Worm (Caenorhabditis elegans) whole organism, L4 larva: ENCODE results near the gene sre-50.
A peak's percentile ranks its signal among the peaks of the same experiment; 100 is the strongest.

Experiments used
- D1046.2 ChIP-seq: fragments of 200-800 bp; sonication (Bioruptor generic); IDR thresholded peaks from 2 replicates; pipeline ENCODE4 v1.3.6; 2022; ENCODE audit warnings: missing genetic modification characterization, missing compliant biosample characterization
- F44E2.7 ChIP-seq: fragments of 200-800 bp; sonication (Bioruptor generic); IDR thresholded peaks from 2 replicates; pipeline ENCODE4 v2.1.2; 2022; ENCODE audit warnings: missing genetic modification characterization, missing compliant biosample characterization
- F49E8.2 ChIP-seq: sonication (generic microtip); optimal IDR thresholded peaks from 2 replicates; lab custom pipeline; 2016; ENCODE audit warnings: missing compliant biosample characterization, mild to moderate bottlenecking, missing genetic modification characterization, borderline replicate concordance
- T20F7.1 ChIP-seq: fragments of 200-800 bp; sonication (Bioruptor generic); optimal IDR thresholded peaks from 2 replicates; lab custom pipeline; 2018; ENCODE audit warnings: mild to moderate bottlenecking, missing genetic modification characterization, missing compliant biosample characterization
- T26A8.4 ChIP-seq: fragments of 200-800 bp; sonication (Bioruptor generic); IDR thresholded peaks from 2 replicates; pipeline ENCODE4 v1.3.6; 2022; ENCODE audit warnings: missing genetic modification characterization, missing compliant biosample characterization
- Y105C5A.15 ChIP-seq: fragments of 200-800 bp; sonication (Bioruptor generic); IDR thresholded peaks from 2 replicates; pipeline ENCODE4 v1.3.6; 2022; ENCODE audit warnings: missing genetic modification characterization, missing compliant biosample characterization
- Y75B8A.6 ChIP-seq: fragments of 200-800 bp; sonication (Bioruptor generic); IDR thresholded peaks from 2 replicates; pipeline ENCODE4 v1.3.6; 2022; ENCODE audit warnings: missing genetic modification reagents, missing genetic modification characterization, missing compliant biosample characterization
- ZK337.2 ChIP-seq: fragments of 200-800 bp; sonication (Bioruptor generic); IDR thresholded peaks from 2 replicates; pipeline ENCODE4 v1.3.6; 2022; ENCODE audit warnings: missing genetic modification reagents, missing genetic modification characterization, missing compliant biosample characterization
- ZK546.5 ChIP-seq, 2 experiments: sonication (generic microtip); optimal IDR thresholded peaks; 2 replicates each; lab custom pipeline; 2017; ENCODE audit warnings: missing biosample characterization in 2 of 2, missing genetic modification characterization in 2 of 2
- aha-1 ChIP-seq: fragments of 150-350 bp; peaks from one replicate; lab custom pipeline; 2014; ENCODE audit warnings: missing biosample characterization, missing genetic modification characterization
- ceh-20 ChIP-seq: fragments of 200-800 bp; sonication (Bioruptor generic); IDR thresholded peaks from 2 replicates; pipeline ENCODE4 v1.3.6; 2022; ENCODE audit warnings: missing genetic modification reagents, missing genetic modification characterization, missing compliant biosample characterization
- ceh-28 ChIP-seq: fragments of 150-350 bp; optimal IDR thresholded peaks from 2 replicates; lab custom pipeline; 2014; ENCODE audit warnings: missing biosample characterization, missing genetic modification reagents, missing genetic modification characterization
- ceh-44 ChIP-seq: fragments of 200-800 bp; sonication (Bioruptor generic); IDR thresholded peaks from 2 replicates; pipeline ENCODE4 v1.3.6; 2022; ENCODE audit warnings: missing genetic modification reagents, missing genetic modification characterization, missing compliant biosample characterization
- daf-16 ChIP-seq, 3 experiments: sonication (generic microtip); optimal IDR thresholded peaks; 2 replicates each; lab custom pipeline; 2016 to 2017; ENCODE audit warnings: missing genetic modification characterization in 3 of 3, missing genetic modification reagents in 3 of 3, mild to moderate bottlenecking in 2 of 3, missing compliant biosample characterization in 2 of 3, missing biosample characterization in 1 of 3, moderate library complexity in 1 of 3
- dmd-6 ChIP-seq: fragments of 200-800 bp; sonication (Bioruptor generic); IDR thresholded peaks from 2 replicates; pipeline ENCODE4 v1.3.6; 2022; ENCODE audit warnings: missing genetic modification reagents, missing genetic modification characterization, missing compliant biosample characterization
- dpl-1 ChIP-seq: fragments of 150-350 bp; optimal IDR thresholded peaks from 2 replicates; lab custom pipeline; 2014; ENCODE audit warnings: missing biosample characterization, missing genetic modification reagents, missing genetic modification characterization
- duxl-1 ChIP-seq: sonication (generic microtip); optimal IDR thresholded peaks from 2 replicates; lab custom pipeline; 2016; ENCODE audit warnings: mild to moderate bottlenecking, missing genetic modification characterization, moderate library complexity, missing compliant biosample characterization; ENCODE audit not compliant: poor library complexity
- dve-1 ChIP-seq: sonication (generic microtip); optimal IDR thresholded peaks from 2 replicates; lab custom pipeline; 2017; ENCODE audit warnings: antibody characterized with exemption, mild to moderate bottlenecking, missing genetic modification characterization, missing compliant biosample characterization; ENCODE audit not compliant: insufficient read depth
- fkh-10 ChIP-seq: fragments of 150-350 bp; optimal IDR thresholded peaks from 2 replicates; lab custom pipeline; 2014; ENCODE audit warnings: missing biosample characterization, missing genetic modification reagents, missing genetic modification characterization
- hif-1 ChIP-seq, 2 experiments: sonication (generic microtip); optimal IDR thresholded peaks; 2 replicates each; lab custom pipeline; 2016 to 2017; ENCODE audit warnings: missing compliant biosample characterization in 2 of 2, missing genetic modification characterization in 2 of 2, missing genetic modification reagents in 2 of 2, missing genotype in 2 of 2, mild to moderate bottlenecking in 1 of 2
- hlh-30 ChIP-seq: sonication (generic microtip); optimal IDR thresholded peaks from 2 replicates; lab custom pipeline; 2017; ENCODE audit warnings: antibody characterized with exemption, mild to moderate bottlenecking, missing genetic modification characterization, missing compliant biosample characterization; ENCODE audit not compliant: insufficient read depth
- lin-13 ChIP-seq: fragments of 150-350 bp; optimal IDR thresholded peaks from 2 replicates; lab custom pipeline; 2014; ENCODE audit warnings: missing biosample characterization, missing genetic modification reagents, missing genetic modification characterization
- lin-38 ChIP-seq: fragments of 200-800 bp; sonication (Bioruptor generic); IDR thresholded peaks from 2 replicates; pipeline ENCODE4 v1.3.6; 2022; ENCODE audit warnings: missing genetic modification reagents, missing genetic modification characterization, missing compliant biosample characterization
- lin-39 ChIP-seq: fragments of 150-350 bp; optimal IDR thresholded peaks from 2 replicates; lab custom pipeline; 2014; ENCODE audit warnings: missing biosample characterization, missing genetic modification reagents, missing genetic modification characterization
- lir-3 ChIP-seq: sonication (generic microtip); optimal IDR thresholded peaks from 2 replicates; lab custom pipeline; 2016; ENCODE audit warnings: mild to moderate bottlenecking, missing genetic modification characterization, missing compliant biosample characterization
- lsy-2 ChIP-seq, 2 experiments: fragments of 150-350 bp in 1 of 2; sonication (generic microtip) in 1 of 2; optimal IDR thresholded peaks; 2 replicates each; lab custom pipeline; 2014 to 2017; ENCODE audit warnings: missing biosample characterization in 2 of 2, missing genetic modification characterization in 2 of 2
- madf-5 ChIP-seq, 2 experiments: fragments of 200-800 bp; sonication (Bioruptor generic); IDR thresholded peaks; 2 replicates each; pipeline ENCODE4 v1.3.6; 2022; ENCODE audit warnings: missing compliant biosample characterization in 2 of 2, missing genetic modification characterization in 2 of 2
- mdl-1 ChIP-seq, 2 experiments: fragments of 150-350 bp in 1 of 2; sonication (generic microtip) in 1 of 2; optimal IDR thresholded peaks; 2 replicates each; lab custom pipeline; 2014 to 2017; ENCODE audit warnings: missing biosample characterization in 2 of 2, missing genetic modification characterization in 2 of 2
- mep-1 ChIP-seq: fragments of 150-350 bp; sonication (generic microtip); optimal IDR thresholded peaks from 3 replicates; lab custom pipeline; 2014; ENCODE audit warnings: missing biosample characterization, missing genetic modification characterization
- mxl-3 ChIP-seq: fragments of 200-800 bp; sonication (Bioruptor generic); optimal IDR thresholded peaks from 2 replicates; lab custom pipeline; 2018; ENCODE audit warnings: mild to moderate bottlenecking, missing genetic modification characterization, missing compliant biosample characterization
- nhr-10 ChIP-seq: fragments of 150-350 bp; optimal IDR thresholded peaks from 2 replicates; lab custom pipeline; 2014; ENCODE audit warnings: missing biosample characterization, missing genetic modification characterization
- nhr-11 ChIP-seq: fragments of 150-350 bp; optimal IDR thresholded peaks from 2 replicates; lab custom pipeline; 2014; ENCODE audit warnings: missing biosample characterization, missing genetic modification characterization
- nhr-25 ChIP-seq: sonication (generic microtip); optimal IDR thresholded peaks from 2 replicates; lab custom pipeline; 2017; ENCODE audit warnings: missing genetic modification characterization, mild to moderate bottlenecking, missing compliant biosample characterization, antibody characterized with exemption, moderate library complexity, borderline replicate concordance; ENCODE audit not compliant: insufficient read depth
- nhr-28 ChIP-seq: fragments of 150-350 bp; optimal IDR thresholded peaks from 2 replicates; lab custom pipeline; 2014; ENCODE audit warnings: missing biosample characterization, missing genetic modification characterization
- nhr-42 ChIP-seq: fragments of 200-800 bp; sonication (Bioruptor generic); IDR thresholded peaks from 2 replicates; pipeline ENCODE4 v1.3.6; 2022; ENCODE audit warnings: missing genetic modification characterization, missing compliant biosample characterization
- nhr-48 ChIP-seq: sonication (generic microtip); optimal IDR thresholded peaks from 2 replicates; lab custom pipeline; 2016; ENCODE audit warnings: mild to moderate bottlenecking, missing genetic modification characterization, missing compliant biosample characterization
- nhr-6 ChIP-seq: fragments of 150-350 bp; optimal IDR thresholded peaks from 2 replicates; lab custom pipeline; 2014; ENCODE audit warnings: missing biosample characterization, missing genetic modification characterization
- nhr-77 ChIP-seq: fragments of 150-350 bp; optimal IDR thresholded peaks from 2 replicates; lab custom pipeline; 2014; ENCODE audit warnings: missing biosample characterization, missing genetic modification characterization
- pqm-1 ChIP-seq: sonication (generic microtip); optimal IDR thresholded peaks from 2 replicates; lab custom pipeline; 2017; ENCODE audit warnings: missing biosample characterization, missing genetic modification characterization
- rbr-2 ChIP-seq: sonication (generic microtip); optimal IDR thresholded peaks from 2 replicates; lab custom pipeline; 2016; ENCODE audit warnings: missing genotype, missing genetic modification characterization, missing compliant biosample characterization
- spr-1 ChIP-seq: sonication (generic microtip); optimal IDR thresholded peaks from 2 replicates; lab custom pipeline; 2016; ENCODE audit warnings: mild to moderate bottlenecking, missing genetic modification characterization, missing compliant biosample characterization
- tra-1 ChIP-seq: fragments of 200-800 bp; sonication (Bioruptor generic); IDR thresholded peaks from 2 replicates; pipeline ENCODE4 v1.3.6; 2022; ENCODE audit warnings: missing genetic modification reagents, missing genetic modification characterization, missing compliant biosample characterization
- unc-62 ChIP-seq, 3 experiments: fragments of 150-350 bp in 1 of 3; sonication (generic microtip); optimal IDR thresholded peaks in 2 of 3; peaks in 1 of 3; 1 replicate in 1 of 3; 2 replicates in 2 of 3; lab custom pipeline; 2014 to 2017; ENCODE audit warnings: missing biosample characterization in 3 of 3, missing genetic modification characterization in 3 of 3, missing genetic modification reagents in 3 of 3, missing genotype in 1 of 3
- vab-7 ChIP-seq: fragments of 200-800 bp; sonication (Bioruptor generic); IDR thresholded peaks from 2 replicates; pipeline ENCODE4 v1.3.6; 2022; ENCODE audit warnings: missing genetic modification reagents, missing genetic modification characterization, missing compliant biosample characterization
- zfp-2 ChIP-seq: sonication (generic microtip); optimal IDR thresholded peaks from 2 replicates; lab custom pipeline; 2016; ENCODE audit warnings: mild to moderate bottlenecking, missing genetic modification characterization, missing compliant biosample characterization

sre-50 gene

ce11 chrII:12339152-12339551 is 35.8 kb downstream of the sre-50 start:
- TF ChIP-seq dpl-1 (GFP tag; lab: Kevin White, UChicago) (peak; percentile 43), T26A8.4 (GFP tag; lab: Robert Waterston, UW) (no peak), aha-1 (tag; lab: Kevin White, UChicago) (peak; percentile 98), nhr-25 (tag; lab: Kevin White, UChicago) (peak; percentile 27), lsy-2 (tag; optimal IDR thresholded peaks at IDR 0.05; lab: Kevin White, UChicago) (peak; percentile 65 to 94), ZK337.2 (no peak), nhr-77 (tag; lab: Kevin White, UChicago) (peak; percentile 30), unc-62 (GFP tag; optimal IDR thresholded peaks at IDR 0.05 in 1 of 2; lab: Kevin White, UChicago) (no peak), unc-62 (tag; optimal IDR thresholded peaks at IDR 0.05; lab: Kevin White, UChicago) (no peak), lir-3 (no peak), mep-1 (peak; percentile 78), ceh-20 (GFP tag; lab: Robert Waterston, UW) (no peak), zfp-2 (tag; lab: Kevin White, UChicago) (no peak), hlh-30 (tag; lab: Kevin White, UChicago) (peak; percentile 95), fkh-10 (GFP tag; lab: Kevin White, UChicago) (no peak), Y75B8A.6 (no peak), nhr-11 (no peak), vab-7 (no peak), rbr-2 (tag; lab: Kevin White, UChicago) (peak; percentile 57), nhr-28 (tag; lab: Kevin White, UChicago) (peak; percentile 66), dve-1 (tag; lab: Kevin White, UChicago) (peak; percentile 71), ceh-44 (GFP tag; lab: Robert Waterston, UW) (no peak), mxl-3 (no peak), nhr-6 (tag; lab: Kevin White, UChicago) (peak; percentile 43), mdl-1 (tag; optimal IDR thresholded peaks at IDR 0.05; lab: Kevin White, UChicago) (peak in 1 of 2 experiments; percentile 57), lin-13 (GFP tag; lab: Kevin White, UChicago) (peak; percentile 28), tra-1 (GFP tag; lab: Robert Waterston, UW) (no peak), dmd-6 (GFP tag; lab: Robert Waterston, UW) (no peak), nhr-48 (tag; lab: Kevin White, UChicago) (no peak), lin-38 (GFP tag; lab: Robert Waterston, UW) (peak; percentile 30; the same call in 1 of the 2 replicates), lin-39 (tag; lab: Kevin White, UChicago) (no peak), madf-5 (GFP tag; IDR thresholded peaks at IDR 0.05; lab: Robert Waterston, UW) (0 out of 4 replicates have a peak, but pooled peaks of 1 of the 2 experiments have one; percentile 17), ceh-28 (tag; lab: Kevin White, UChicago) (peak; percentile 46), hif-1 (tag; optimal IDR thresholded peaks at IDR 0.05; lab: Kevin White, UChicago) (peak in 1 of 2 experiments; percentile 59), daf-16 (GFP tag; optimal IDR thresholded peaks at IDR 0.05; lab: Kevin White, UChicago) (no peak), daf-16 (tag; optimal IDR thresholded peaks at IDR 0.05; lab: Kevin White, UChicago) (peak; percentile 53), spr-1 (no peak), F44E2.7 (no peak), duxl-1 (peak; percentile 78)

DNA sequence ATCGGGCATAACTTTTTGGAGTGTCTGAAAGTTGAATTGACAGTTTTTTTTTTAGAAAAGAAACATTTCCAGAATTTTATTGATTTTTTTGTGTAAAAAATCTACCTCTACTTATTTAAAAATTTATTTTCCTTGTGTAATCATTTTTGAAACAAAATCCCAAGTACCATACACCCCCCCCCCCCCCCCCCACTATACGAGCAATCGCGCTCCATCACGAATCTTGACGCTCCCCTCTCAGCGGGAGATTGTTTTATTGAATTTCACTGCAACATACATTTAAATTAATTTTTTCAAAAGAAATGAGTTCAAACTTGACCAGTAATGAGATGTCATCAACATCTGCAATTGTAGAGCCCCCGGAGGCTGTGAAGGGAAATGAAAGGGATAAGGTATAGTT is 36.3 kb downstream of the sre-50 start, which contains the start of gene sop-2:
Gene sop-2 (plus strand): TSS at position 301 of the 400 bp plus-strand sequence.
- no peak for TF ChIP-seq ceh-28 (tag; lab: Kevin White, UChicago)
- TF ChIP-seq T20F7.1 (GFP tag; lab: Kevin White, UChicago), result no peak
- no peak for TF ChIP-seq ZK546.5 (tag; optimal IDR thresholded peaks at IDR 0.05; lab: Kevin White, UChicago)
- no peak for TF ChIP-seq D1046.2
- no peak for TF ChIP-seq F49E8.2
- no peak for TF ChIP-seq unc-62 (GFP tag; optimal IDR thresholded peaks at IDR 0.05 in 1 of 2; lab: Kevin White, UChicago)
- no peak for TF ChIP-seq unc-62 (tag; optimal IDR thresholded peaks at IDR 0.05; lab: Kevin White, UChicago)
- TF ChIP-seq nhr-10 (tag; lab: Kevin White, UChicago), result no peak
- no peak for TF ChIP-seq mxl-3
- no peak for TF ChIP-seq nhr-42
- no peak for TF ChIP-seq dpl-1 (GFP tag; lab: Kevin White, UChicago)
- no peak for TF ChIP-seq Y105C5A.15 (GFP tag; lab: Robert Waterston, UW)
- no peak for TF ChIP-seq pqm-1 (tag; lab: Kevin White, UChicago)
